Worm (Caenorhabditis elegans): ENCODE results near the gene M01B2.12.

The M01B2.12 gene

DNA sequence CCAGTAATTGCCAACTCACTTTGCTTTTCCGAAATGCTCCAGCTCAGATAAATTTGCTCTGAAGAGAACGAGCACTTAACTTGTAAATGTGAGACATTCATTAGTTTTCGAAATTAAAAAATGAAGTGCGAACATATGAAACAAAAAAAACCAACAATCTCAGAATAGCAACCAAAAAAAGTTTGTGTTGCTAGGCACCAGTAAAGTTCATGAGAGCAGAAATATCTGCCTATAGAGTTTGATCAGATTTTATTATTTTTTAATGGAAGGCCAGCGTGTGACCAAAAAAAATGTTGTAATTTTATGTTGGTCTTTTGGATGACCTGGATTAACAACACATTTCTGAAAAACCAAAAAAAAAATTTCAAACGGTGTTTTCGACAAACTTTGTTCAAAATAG, at the start of gene M01B2.12:
Gene M01B2.12, minus strand, starts transcription at position 101 of the 400 bp plus-strand sequence.
- no peak for TF ChIP-seq unc-62 (GFP tag; optimal IDR thresholded peaks at IDR 0.05)

- no peak for TF ChIP-seq unc-62 (GFP tag; optimal IDR thresholded peaks at IDR 0.05)
These were observed 49.5 kb upstream of the M01B2.12 start for ce11 chrV:15313529-15313928.

DNA sequence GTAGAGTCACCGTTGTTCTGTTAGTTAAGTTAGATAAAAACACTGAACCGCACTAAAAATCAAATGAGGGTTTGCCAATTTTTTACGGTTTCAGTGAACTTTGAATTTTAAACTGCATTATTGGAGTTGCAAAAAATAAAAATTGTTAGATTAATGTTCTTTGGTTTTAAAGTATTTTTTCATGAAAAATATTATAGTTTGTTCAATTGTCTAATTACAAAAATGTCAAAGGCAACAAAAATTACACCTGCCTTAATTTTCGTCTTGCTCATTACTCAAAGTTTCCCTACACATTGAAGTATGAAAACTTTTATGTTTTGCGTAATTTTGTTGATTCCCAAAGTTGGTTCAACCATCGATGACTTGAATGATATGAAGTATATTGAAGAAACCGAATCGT, 46.7 kb upstream of the M01B2.12 start, which contains the start of gene irld-62:
Gene irld-62, plus strand, starts transcription at position 301 of the 400 bp plus-strand sequence.
- TF ChIP-seq unc-62 (GFP tag; optimal IDR thresholded peaks at IDR 0.05): no peak

DNA sequence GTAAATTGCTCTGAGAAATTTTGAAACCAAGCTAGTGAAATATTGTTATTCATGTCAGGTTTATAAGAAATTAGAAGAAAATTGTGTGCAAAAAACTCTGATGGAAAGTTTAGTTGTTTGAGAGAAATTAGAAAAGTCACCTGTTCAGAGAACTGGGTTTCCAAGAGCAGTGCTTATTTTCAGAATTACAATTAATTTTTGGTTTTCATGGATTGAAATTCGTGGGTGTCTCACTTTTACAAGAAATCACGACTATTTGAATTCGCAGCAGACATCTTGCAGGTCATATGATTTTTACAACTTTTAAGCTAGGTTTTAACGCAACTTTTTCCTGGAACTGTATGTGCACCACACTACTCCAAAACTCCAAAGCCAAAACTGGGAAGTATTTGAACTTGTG, 45.0 kb upstream of the M01B2.12 start, which contains the start of gene srz-10:
Gene srz-10, minus strand, starts transcription at position 88 of the 400 bp plus-strand sequence.
- TF ChIP-seq unc-62 (GFP tag; optimal IDR thresholded peaks at IDR 0.05): no peak

ce11 chrV:15306745-15307144, 42.7 kb upstream of the M01B2.12 start, which contains the start of gene T26H8.4:
TSS of gene T26H8.4 (minus strand) at chrV:15306845.
- no peak for TF ChIP-seq unc-62 (GFP tag; optimal IDR thresholded peaks at IDR 0.05)

DNA sequence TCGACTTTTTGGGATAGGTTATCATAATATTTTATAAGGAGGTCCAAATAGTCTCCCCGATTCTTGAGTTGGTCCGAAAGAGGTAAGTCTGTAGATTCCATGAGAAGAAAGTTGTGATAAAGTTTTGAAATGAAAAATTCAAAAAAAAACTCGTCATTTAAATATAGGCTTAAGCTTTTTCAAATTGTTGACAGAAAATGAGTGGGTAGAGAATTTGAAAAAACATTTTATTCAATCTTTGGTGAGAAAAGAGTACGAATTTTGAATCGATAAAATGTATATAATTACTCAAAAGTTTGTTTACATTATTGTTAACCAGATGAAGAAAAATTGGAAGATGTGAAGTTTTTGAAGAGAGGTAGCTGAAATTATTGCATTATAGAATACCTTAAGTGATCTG, 41.5 kb upstream of the M01B2.12 start, which contains the start of gene T26H8.5:
Gene T26H8.5, minus strand, starts transcription at position 101 of the 400 bp plus-strand sequence.
- TF ChIP-seq unc-62 (GFP tag; optimal IDR thresholded peaks at IDR 0.05): no peak

- no peak for TF ChIP-seq unc-62 (GFP tag; optimal IDR thresholded peaks at IDR 0.05)
These were observed 39.6 kb upstream of the M01B2.12 start, which contains the start of gene srx-48 for ce11 chrV:15303625-15304024. TSS of gene srx-48 (minus strand) at chrV:15303725.

- no peak for TF ChIP-seq unc-62 (GFP tag; optimal IDR thresholded peaks at IDR 0.05)
These were observed 34.6 kb upstream of the M01B2.12 start, which contains the start of gene cpr-3 for ce11 chrV:15298597-15298996. TSS of gene cpr-3 (minus strand) at chrV:15298700.

ce11 chrV:15293865-15294264, 29.8 kb upstream of the M01B2.12 start, which contains the start of gene str-96:
TSS of gene str-96 (minus strand) at chrV:15293965.
- no peak for TF ChIP-seq unc-62 (GFP tag; optimal IDR thresholded peaks at IDR 0.05)

- TF ChIP-seq unc-62 (GFP tag; optimal IDR thresholded peaks at IDR 0.05): no peak
These were observed 27.0 kb upstream of the M01B2.12 start, which contains the start of gene cyp-34A2 for ce11 chrV:15290995-15291394. TSS of gene cyp-34A2 (minus strand) at chrV:15291095.

DNA sequence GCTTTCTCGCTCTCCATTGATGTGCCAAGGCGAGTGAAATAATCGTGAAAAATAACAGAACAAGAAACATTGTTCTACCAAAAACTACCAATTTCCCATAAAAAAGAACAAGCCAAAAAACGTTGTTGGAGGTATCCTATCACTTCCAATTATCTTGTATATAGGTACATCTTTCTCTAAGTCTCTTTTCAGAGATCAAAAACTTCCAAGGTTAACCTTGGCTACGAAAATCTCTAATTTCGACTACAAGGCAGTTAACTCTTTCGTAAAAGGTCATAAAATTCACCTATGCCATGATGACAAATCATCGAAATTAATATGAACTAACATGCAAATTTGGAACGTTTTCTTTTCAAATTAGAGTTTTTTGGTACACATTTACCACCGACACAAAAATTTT, 23.8 kb upstream of the M01B2.12 start, which contains the start of gene cyp-34A1:
Gene cyp-34A1, minus strand, starts transcription at position 101 of the 400 bp plus-strand sequence.
- TF ChIP-seq unc-62 (GFP tag; optimal IDR thresholded peaks at IDR 0.05): no peak

DNA sequence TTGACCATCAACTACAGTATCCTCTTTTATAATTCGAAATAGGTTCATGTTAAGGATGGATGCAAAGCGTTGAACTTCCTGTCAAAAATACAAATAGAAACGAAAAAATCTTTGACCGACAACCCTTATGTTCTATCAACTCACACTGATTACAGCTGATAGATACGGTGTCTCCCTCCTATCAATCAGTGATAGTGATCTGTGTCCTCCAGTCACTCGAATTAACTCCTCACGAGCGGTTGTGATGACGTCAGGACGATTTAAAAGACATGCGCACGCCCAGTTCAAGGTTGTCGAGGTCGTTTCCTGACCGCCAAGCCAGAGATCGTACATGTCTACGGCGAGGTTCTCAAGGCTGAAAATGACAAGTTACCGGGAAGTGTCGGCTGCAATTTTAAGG, 22.0 kb upstream of the M01B2.12 start:
- no peak for TF ChIP-seq unc-62 (GFP tag; optimal IDR thresholded peaks at IDR 0.05)

DNA sequence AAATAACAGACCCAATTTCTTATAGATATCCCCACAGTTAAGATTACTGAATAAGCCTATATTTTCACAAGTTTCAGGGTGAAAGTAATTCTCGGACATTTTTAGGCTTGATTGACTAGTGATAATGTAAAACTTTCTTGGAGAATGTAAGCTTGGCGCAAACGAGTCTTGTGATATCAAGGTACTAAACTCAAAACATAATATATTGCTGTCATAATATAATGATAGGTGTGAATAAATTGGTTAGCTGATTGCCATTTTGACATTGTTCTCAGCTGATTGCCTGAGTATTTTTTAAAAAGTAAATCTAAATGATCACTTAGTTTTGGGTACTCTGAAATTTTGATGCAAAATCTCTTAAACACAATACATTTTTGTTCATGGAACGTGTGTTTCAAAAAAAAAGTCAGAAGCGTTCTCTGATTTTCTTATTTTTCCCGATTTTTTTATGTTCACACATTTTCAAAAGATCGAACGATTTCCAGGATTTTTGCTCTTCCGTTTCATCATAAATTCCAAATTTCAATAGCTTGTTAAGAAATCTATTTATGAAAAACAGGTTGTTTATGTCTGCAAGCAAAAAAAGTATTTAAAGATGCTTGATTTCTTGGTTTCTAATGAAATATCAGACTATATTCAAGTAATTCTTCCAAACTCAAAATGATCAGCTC, 17.4 kb upstream of the M01B2.12 start, which contains the start of the genes srw-19 and srx-51:
Gene srw-19, minus strand, starts transcription at position 101 of the 671 bp plus-strand sequence.
Gene srx-51, plus strand, starts transcription at position 621 of the 671 bp plus-strand sequence.
- TF ChIP-seq unc-62 (GFP tag; optimal IDR thresholded peaks at IDR 0.05): no peak

- TF ChIP-seq unc-62 (GFP tag; optimal IDR thresholded peaks at IDR 0.05): no peak
These were observed 12.9 kb upstream of the M01B2.12 start, which contains the start of gene srw-17 for ce11 chrV:15276915-15277314. TSS of gene srw-17 (minus strand) at chrV:15277015.

- TF ChIP-seq unc-62 (GFP tag; optimal IDR thresholded peaks at IDR 0.05): no peak
These were observed 10.7 kb upstream of the M01B2.12 start, which contains the start of gene srw-16 for ce11 chrV:15274757-15275156. TSS of gene srw-16 (minus strand) at chrV:15274857.

DNA sequence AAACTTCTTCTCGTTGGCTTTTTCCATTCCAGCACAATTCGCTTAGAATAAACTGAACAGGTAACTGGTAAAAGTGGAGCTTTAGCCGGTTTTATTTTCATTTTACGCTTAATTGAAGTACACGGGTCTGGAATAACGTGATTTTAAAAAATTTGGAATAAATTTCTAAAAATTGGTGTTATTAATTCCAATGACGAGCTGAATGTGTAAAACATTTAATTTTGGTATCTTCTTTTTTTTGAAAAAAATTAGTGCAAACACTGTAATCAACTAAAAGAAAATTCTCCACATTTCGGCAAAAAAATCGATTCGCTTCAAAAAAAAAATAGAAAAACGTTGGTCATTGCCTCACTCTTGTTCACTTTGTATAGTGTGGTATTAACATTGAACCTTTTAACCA, 8.2 kb upstream of the M01B2.12 start, which contains the start of gene T10H4.4:
Gene T10H4.4, minus strand, starts transcription at position 101 of the 400 bp plus-strand sequence.
- no peak for TF ChIP-seq unc-62 (GFP tag; optimal IDR thresholded peaks at IDR 0.05)

ce11 chrV:15268302-15268701, 4.3 kb upstream of the M01B2.12 start, which contains the start of gene srw-22:
TSS of gene srw-22 (plus strand) at chrV:15268602.
- no peak for TF ChIP-seq unc-62 (GFP tag; optimal IDR thresholded peaks at IDR 0.05)
